Worm (Caenorhabditis elegans) whole organism, late embryonic: Measurements from ENCODE around the gene C36A4.10.
A peak's percentile ranks its signal among the peaks of the same experiment; 100 is the strongest.

Experiments
- C08G9.2 ChIP-seq: sonication (generic microtip); optimal IDR thresholded peaks from 2 replicates; lab custom pipeline; 2016; ENCODE audit warnings: mild to moderate bottlenecking, missing genetic modification characterization, moderate library complexity, missing compliant biosample characterization
- K02D7.2 ChIP-seq: sonication (generic microtip); optimal IDR thresholded peaks from 2 replicates; lab custom pipeline; 2017; ENCODE audit warnings: mild to moderate bottlenecking, missing genetic modification characterization, missing compliant biosample characterization
- T23F11.4 ChIP-seq: fragments of 200-800 bp; sonication (Bioruptor generic); optimal IDR thresholded peaks from 2 replicates; lab custom pipeline; 2018; ENCODE audit warnings: mild to moderate bottlenecking, missing genetic modification characterization, missing compliant biosample characterization
- ahr-1 ChIP-seq: sonication (generic microtip); optimal IDR thresholded peaks from 2 replicates; lab custom pipeline; 2016; ENCODE audit warnings: missing genetic modification characterization, missing compliant biosample characterization
- ama-1 ChIP-seq: fragments of 150-350 bp; optimal IDR thresholded peaks from 2 replicates; lab custom pipeline; 2014
- ceh-14 ChIP-seq: sonication (generic microtip); optimal IDR thresholded peaks from 2 replicates; lab custom pipeline; 2016; ENCODE audit warnings: missing genotype, missing genetic modification characterization, missing compliant biosample characterization
- ceh-2 ChIP-seq: sonication (generic microtip); optimal IDR thresholded peaks from 2 replicates; lab custom pipeline; 2016; ENCODE audit warnings: missing genotype, missing genetic modification characterization, missing compliant biosample characterization
- ceh-24 ChIP-seq: sonication (generic microtip); optimal IDR thresholded peaks from 2 replicates; lab custom pipeline; 2016; ENCODE audit warnings: mild to moderate bottlenecking, missing genetic modification characterization, missing compliant biosample characterization
- ceh-30 ChIP-seq: fragments of 150-350 bp; optimal IDR thresholded peaks from 2 replicates; lab custom pipeline; 2014; ENCODE audit warnings: missing biosample characterization, missing genetic modification characterization
- ceh-31 ChIP-seq: sonication (generic microtip); optimal IDR thresholded peaks from 2 replicates; lab custom pipeline; 2016; ENCODE audit warnings: missing genetic modification characterization, missing compliant biosample characterization
- ceh-45 ChIP-seq: fragments of 200-800 bp; sonication (Bioruptor generic); IDR thresholded peaks from 2 replicates; pipeline ENCODE4 v1.3.6; 2022; ENCODE audit warnings: missing genetic modification reagents, missing genetic modification characterization, missing compliant biosample characterization
- ceh-48 ChIP-seq: sonication (generic microtip); optimal IDR thresholded peaks from 2 replicates; lab custom pipeline; 2016; ENCODE audit warnings: missing genetic modification characterization, inconsistent platforms, missing compliant biosample characterization
- ceh-6 ChIP-seq: fragments of 200-800 bp; sonication (Bioruptor generic); optimal IDR thresholded peaks from 2 replicates; lab custom pipeline; 2018; ENCODE audit warnings: mild to moderate bottlenecking, missing genetic modification characterization, missing compliant biosample characterization
- ceh-9 ChIP-seq: sonication (generic microtip); optimal IDR thresholded peaks from 2 replicates; lab custom pipeline; 2016; ENCODE audit warnings: mild to moderate bottlenecking, missing genetic modification characterization, inconsistent platforms, missing compliant biosample characterization
- che-1 ChIP-seq: sonication (generic microtip); optimal IDR thresholded peaks from 2 replicates; lab custom pipeline; 2016; ENCODE audit warnings: mild to moderate bottlenecking, missing genetic modification characterization, missing compliant biosample characterization
- dve-1 ChIP-seq: sonication (generic microtip); optimal IDR thresholded peaks from 2 replicates; lab custom pipeline; 2017; ENCODE audit warnings: antibody characterized with exemption, mild to moderate bottlenecking, missing genetic modification characterization, missing compliant biosample characterization
- elt-2 ChIP-seq: sonication (generic microtip); optimal IDR thresholded peaks from 2 replicates; lab custom pipeline; 2016; ENCODE audit warnings: missing genetic modification reagents, missing genetic modification characterization, missing compliant biosample characterization
- elt-4 ChIP-seq: sonication (generic microtip); optimal IDR thresholded peaks from 2 replicates; lab custom pipeline; 2016; ENCODE audit warnings: missing genetic modification characterization, missing compliant biosample characterization
- ets-4 ChIP-seq: sonication (generic microtip); optimal IDR thresholded peaks from 2 replicates; lab custom pipeline; 2016; ENCODE audit warnings: missing genetic modification characterization, missing compliant biosample characterization
- fax-1 ChIP-seq: sonication (generic microtip); optimal IDR thresholded peaks from 2 replicates; lab custom pipeline; 2016; ENCODE audit warnings: missing genotype, missing genetic modification characterization, missing compliant biosample characterization
- fkh-6 ChIP-seq: sonication (generic microtip); optimal IDR thresholded peaks from 2 replicates; lab custom pipeline; 2016; ENCODE audit warnings: missing genetic modification characterization, missing compliant biosample characterization
- hlh-13 ChIP-seq: fragments of 200-800 bp; sonication (Bioruptor generic); optimal IDR thresholded peaks from 2 replicates; lab custom pipeline; 2018; ENCODE audit warnings: mild to moderate bottlenecking, missing genetic modification characterization, missing compliant biosample characterization
- hlh-15 ChIP-seq: sonication (generic microtip); optimal IDR thresholded peaks from 2 replicates; lab custom pipeline; 2016; ENCODE audit warnings: missing genetic modification characterization, missing compliant biosample characterization
- hlh-30 ChIP-seq: sonication (generic microtip); optimal IDR thresholded peaks from 2 replicates; lab custom pipeline; 2017; ENCODE audit warnings: antibody characterized with exemption, missing genetic modification characterization, missing compliant biosample characterization; ENCODE audit not compliant: insufficient read depth
- hlh-6 ChIP-seq: sonication (generic microtip); optimal IDR thresholded peaks from 2 replicates; lab custom pipeline; 2016; ENCODE audit warnings: missing genotype, missing genetic modification characterization, missing compliant biosample characterization
- lim-6 ChIP-seq: sonication (generic microtip); optimal IDR thresholded peaks from 2 replicates; lab custom pipeline; 2016; ENCODE audit warnings: missing genetic modification characterization, missing compliant biosample characterization
- lin-11 ChIP-seq: fragments of 200-800 bp; sonication (Bioruptor generic); optimal IDR thresholded peaks from 2 replicates; lab custom pipeline; 2018; ENCODE audit warnings: mild to moderate bottlenecking, missing genetic modification characterization, missing compliant biosample characterization
- madf-2 ChIP-seq: sonication (generic microtip); optimal IDR thresholded peaks from 2 replicates; lab custom pipeline; 2017; ENCODE audit warnings: missing genetic modification characterization, missing compliant biosample characterization
- mec-3 ChIP-seq: sonication (generic microtip); optimal IDR thresholded peaks from 2 replicates; lab custom pipeline; 2016; ENCODE audit warnings: borderline replicate concordance, missing genetic modification characterization, missing compliant biosample characterization
- odd-2 ChIP-seq: sonication (generic microtip); optimal IDR thresholded peaks from 2 replicates; lab custom pipeline; 2017; ENCODE audit warnings: antibody characterized with exemption, mild to moderate bottlenecking, missing genetic modification characterization, missing compliant biosample characterization
- pag-3 ChIP-seq: sonication (generic microtip); optimal IDR thresholded peaks from 2 replicates; lab custom pipeline; 2016; ENCODE audit warnings: missing compliant biosample characterization, missing genetic modification characterization, borderline replicate concordance
- pat-9 ChIP-seq: fragments of 200-800 bp; sonication (Bioruptor generic); optimal IDR thresholded peaks from 2 replicates; lab custom pipeline; 2018; ENCODE audit warnings: mild to moderate bottlenecking, missing genetic modification characterization, moderate library complexity, missing compliant biosample characterization
- pax-1 ChIP-seq: fragments of 150-350 bp; optimal IDR thresholded peaks from 2 replicates; lab custom pipeline; 2014; ENCODE audit warnings: missing biosample characterization, missing genetic modification characterization
- pha-2 ChIP-seq: sonication (generic microtip); optimal IDR thresholded peaks from 2 replicates; lab custom pipeline; 2017; ENCODE audit warnings: mild to moderate bottlenecking, missing genetic modification characterization, missing compliant biosample characterization
- pha-4 ChIP-seq: fragments of 150-350 bp; optimal IDR thresholded peaks from 2 replicates; lab custom pipeline; 2018; ENCODE audit warnings: missing biosample characterization, missing genetic modification reagents, missing genetic modification characterization
- pqm-1 ChIP-seq: sonication (generic microtip); optimal IDR thresholded peaks from 2 replicates; lab custom pipeline; 2016; ENCODE audit warnings: missing genetic modification characterization, missing compliant biosample characterization
- pros-1 ChIP-seq: fragments of 150-350 bp; optimal IDR thresholded peaks from 2 replicates; lab custom pipeline; 2014; ENCODE audit warnings: missing biosample characterization, missing genetic modification reagents, missing genetic modification characterization
- ref-2 ChIP-seq: sonication (generic microtip); optimal IDR thresholded peaks from 2 replicates; lab custom pipeline; 2016; ENCODE audit warnings: missing genetic modification characterization, missing compliant biosample characterization
- rnt-1 ChIP-seq: sonication (generic microtip); optimal IDR thresholded peaks from 2 replicates; lab custom pipeline; 2016; ENCODE audit warnings: missing genetic modification characterization, missing compliant biosample characterization
- sox-4 ChIP-seq: sonication (generic microtip); optimal IDR thresholded peaks from 2 replicates; lab custom pipeline; 2017; ENCODE audit warnings: mild to moderate bottlenecking, missing genetic modification characterization, inconsistent platforms, missing compliant biosample characterization
- tbx-2 ChIP-seq: sonication (generic microtip); optimal IDR thresholded peaks from 2 replicates; lab custom pipeline; 2016; ENCODE audit warnings: missing genetic modification characterization, missing compliant biosample characterization
- ttx-3 ChIP-seq: sonication (generic microtip); optimal IDR thresholded peaks from 2 replicates; lab custom pipeline; 2016; ENCODE audit warnings: missing genetic modification reagents, missing genetic modification characterization, missing compliant biosample characterization
- unc-42 ChIP-seq: sonication (generic microtip); optimal IDR thresholded peaks from 2 replicates; lab custom pipeline; 2016; ENCODE audit warnings: missing genotype, missing genetic modification characterization, missing compliant biosample characterization
- unc-55 ChIP-seq: sonication (generic microtip); optimal IDR thresholded peaks from 2 replicates; lab custom pipeline; 2017; ENCODE audit warnings: missing biosample characterization, missing genetic modification reagents, missing genetic modification characterization
- zip-5 ChIP-seq: sonication (generic microtip); optimal IDR thresholded peaks from 2 replicates; lab custom pipeline; 2016; ENCODE audit warnings: missing genetic modification characterization, missing compliant biosample characterization
- ztf-16 ChIP-seq: sonication (generic microtip); optimal IDR thresholded peaks from 2 replicates; lab custom pipeline; 2017; ENCODE audit warnings: missing genetic modification characterization, missing compliant biosample characterization

Gene C36A4.10

DNA sequence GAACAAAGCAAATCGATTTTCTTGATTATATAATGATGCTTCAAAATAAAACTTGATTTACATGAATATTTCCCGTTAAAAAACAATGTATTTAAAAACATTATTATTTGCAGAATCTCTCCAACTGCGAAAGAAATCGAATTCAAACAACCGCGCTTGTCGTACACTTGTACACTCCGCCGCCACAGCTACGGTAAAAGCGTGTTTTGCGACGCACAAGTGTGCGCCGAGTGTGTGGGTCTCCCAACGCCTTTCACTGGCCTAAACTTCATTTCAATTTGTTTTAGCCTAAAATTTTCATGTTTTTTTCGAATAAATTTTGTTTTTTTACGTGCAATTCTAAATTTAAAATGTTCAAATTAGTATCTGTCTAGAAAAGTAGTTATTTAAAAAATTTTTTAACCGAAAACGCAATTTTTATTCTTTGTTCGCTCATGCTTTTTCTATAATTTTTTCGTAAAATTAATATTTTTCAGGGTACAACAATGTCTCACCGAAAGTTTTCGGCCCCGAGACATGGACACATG lies 36.2 kb upstream of the C36A4.10 start, which contains the start of gene rpl-3 (continued):
- TF ChIP-seq ceh-9 (tag; lab: Kevin White, UChicago) (no peak), ets-4 (peak; percentile 99), pat-9 (peak; percentile 99), ceh-14 (tag; lab: Kevin White, UChicago) (peak; percentile 99), ceh-30 (tag; lab: Kevin White, UChicago) (peak; percentile 98), lin-11 (peak; percentile 74), lim-6 (peak; percentile 95), C08G9.2 (tag; lab: Kevin White, UChicago) (peak; percentile 86), zip-5 (tag; lab: Kevin White, UChicago) (peak; percentile 63), fkh-6 (tag; lab: Kevin White, UChicago) (peak; percentile 81), pqm-1 (tag; lab: Kevin White, UChicago) (peak; percentile 97), unc-42 (tag; lab: Kevin White, UChicago) (peak; percentile 100), ceh-2 (tag; lab: Kevin White, UChicago) (peak; percentile 94), hlh-15 (peak; percentile 81), odd-2 (tag; lab: Kevin White, UChicago) (peak; percentile 52), mec-3 (tag; lab: Kevin White, UChicago) (no peak), ahr-1 (peak; percentile 94), elt-4 (tag; lab: Kevin White, UChicago) (no peak), pros-1 (tag; lab: Kevin White, UChicago) (peak; percentile 97), ceh-45 (GFP tag; lab: Robert Waterston, UW) (peak; percentile 90), ttx-3 (tag; lab: Kevin White, UChicago) (peak; percentile 94), hlh-13 (peak; percentile 81), T23F11.4 (peak; percentile 98), pha-2 (peak; percentile 90), elt-2 (tag; lab: Kevin White, UChicago) (peak; percentile 99), madf-2 (tag; lab: Kevin White, UChicago) (peak; percentile 97), ceh-6 (GFP tag; lab: Kevin White, UChicago) (peak; percentile 87), ref-2 (tag; lab: Kevin White, UChicago) (peak; percentile 100), ceh-24 (peak; percentile 95), unc-55 (GFP tag; lab: Kevin White, UChicago) (peak; percentile 89), hlh-30 (peak; percentile 88), fax-1 (tag; lab: Kevin White, UChicago) (peak; percentile 84), ceh-31 (peak; percentile 99), K02D7.2 (tag; lab: Kevin White, UChicago) (peak; percentile 96), sox-4 (tag; lab: Kevin White, UChicago) (peak; percentile 96), ceh-48 (tag; lab: Kevin White, UChicago) (peak; percentile 96), pha-4 (tag; lab: Kevin White, UChicago) (no peak), pax-1 (tag; lab: Kevin White, UChicago) (peak; percentile 97), rnt-1 (peak; percentile 100), ama-1 (no peak), ztf-16 (peak; percentile 99), dve-1 (tag; lab: Kevin White, UChicago) (peak; percentile 99), hlh-6 (tag; lab: Kevin White, UChicago) (peak; percentile 88), che-1 (tag; lab: Kevin White, UChicago) (peak; percentile 81), tbx-2 (peak; percentile 100), pag-3 (tag; lab: Kevin White, UChicago) (peak; percentile 90)
